Fruit fly (Drosophila melanogaster): ENCODE measurements around the gene Sgs4.

The Sgs4 gene

dm6 chrX:3205887-3206794 lies 43.7 kb upstream of the Sgs4 start (continued):
- TF ChIP-seq Dbx (GFP tag; IDR thresholded peaks at IDR 0.05) (peak; percentile 71), Stat92E (GFP tag; optimal IDR thresholded peaks at IDR 0.05) (no peak), CG17802 (tag; optimal IDR thresholded peaks at IDR 0.05) (peak; percentile 25), emc (GFP tag; optimal IDR thresholded peaks at IDR 0.05) (peak; percentile 47), CG5180 (GFP tag; optimal IDR thresholded peaks at IDR 0.05) (peak; percentile 53), CG13624 (GFP tag; optimal IDR thresholded peaks at IDR 0.05) (peak; percentile 70), CG4730 (GFP tag; IDR thresholded peaks at IDR 0.05) (peak; percentile 57), Doc2 (GFP tag; IDR thresholded peaks at IDR 0.05) (no peak), Hand (GFP tag; optimal IDR thresholded peaks at IDR 0.05) (peak; percentile 79), CG18476 (GFP tag; optimal IDR thresholded peaks at IDR 0.05) (peak; percentile 44), pzg (GFP tag; optimal IDR thresholded peaks at IDR 0.05) (no peak), CG11696 (GFP tag; IDR thresholded peaks at IDR 0.05) (peak; percentile 53; the same call in 1 of the 2 replicates), CG17328 (GFP tag; IDR thresholded peaks at IDR 0.05) (peak; percentile 81), Neu2 (GFP tag; optimal IDR thresholded peaks at IDR 0.05; ENCODE audit: borderline replicate concordance) (no peak), CG13775 (GFP tag; optimal IDR thresholded peaks at IDR 0.05) (peak; percentile 21), dimm (GFP tag; IDR thresholded peaks at IDR 0.05) (peak; percentile 61; the same call in 1 of the 2 replicates), CG17568 (GFP tag; optimal IDR thresholded peaks at IDR 0.05) (peak; percentile 38), CG17361 (GFP tag; IDR thresholded peaks at IDR 0.05) (0 out of 3 replicates have a peak, but pooled peaks have one; percentile 26), CG10147 (GFP tag; optimal IDR thresholded peaks at IDR 0.05) (peak; percentile 48), CG16815 (GFP tag; optimal IDR thresholded peaks at IDR 0.05) (peak; percentile 4), slou (GFP tag; optimal IDR thresholded peaks at IDR 0.05) (peak; percentile 45), vvl (GFP tag; IDR thresholded peaks at IDR 0.05) (no peak; the same call in 1 of the 2 replicates), CG11398 (GFP tag; optimal IDR thresholded peaks at IDR 0.05) (peak; percentile 52), Usf (GFP tag; optimal IDR thresholded peaks at IDR 0.05) (no peak), CG9727 (GFP tag; optimal IDR thresholded peaks at IDR 0.05) (peak; percentile 43), TFAM (GFP tag; optimal IDR thresholded peaks at IDR 0.05) (no peak), ab (GFP tag; optimal IDR thresholded peaks at IDR 0.05) (no peak), unc-4 (GFP tag; IDR thresholded peaks at IDR 0.05; ENCODE audit: partially characterized antibody) (no peak), abd-A (tag; optimal IDR thresholded peaks at IDR 0.05) (no peak), lmd (GFP tag; IDR thresholded peaks at IDR 0.05) (peak; percentile 75), CG14050 (GFP tag; IDR thresholded peaks at IDR 0.05) (peak; percentile 48; the same call in 1 of the 3 replicates), lov (optimal IDR thresholded peaks at IDR 0.05) (no peak), lov (GFP tag; IDR thresholded peaks at IDR 0.05) (no peak), CG16863 (GFP tag; optimal IDR thresholded peaks at IDR 0.05) (peak; percentile 58), CG9876 (GFP tag; optimal IDR thresholded peaks at IDR 0.05) (peak; percentile 30), CG8944 (GFP tag; optimal IDR thresholded peaks at IDR 0.05) (peak; percentile 42), BEAF-32 (GFP tag; optimal IDR thresholded peaks at IDR 0.05) (no peak), wek (GFP tag; optimal IDR thresholded peaks at IDR 0.05) (peak; percentile 17), luna (GFP tag; optimal IDR thresholded peaks at IDR 0.05) (no peak), kah (GFP tag; optimal IDR thresholded peaks at IDR 0.05) (peak; percentile 35), lilli (GFP tag; optimal IDR thresholded peaks at IDR 0.05) (peak; percentile 74), fd64A (GFP tag; optimal IDR thresholded peaks at IDR 0.05) (no peak), CG31224 (GFP tag; IDR thresholded peaks at IDR 0.05) (peak; percentile 20; the same call in 1 of the 2 replicates), lbe (GFP tag; optimal IDR thresholded peaks at IDR 0.05) (no peak), nmo (GFP tag; optimal IDR thresholded peaks at IDR 0.05) (peak; percentile 47), z (GFP tag; IDR thresholded peaks at IDR 0.05) (peak; percentile 87), row (GFP tag; IDR thresholded peaks at IDR 0.05) (peak; percentile 77), Sry-β (GFP tag; optimal IDR thresholded peaks at IDR 0.05) (no peak)

Measured in whole organism, embryonic.